Worm (Caenorhabditis elegans): ENCODE results near the gene ZK742.3.

ce11 chrV:7847687-7848086, 38.0 kb upstream of the ZK742.3 start:
- TF ChIP-seq skn-1 (tag; optimal IDR thresholded peaks at IDR 0.05) (no peak), lin-39 (tag; optimal IDR thresholded peaks at IDR 0.05) (no peak), nhr-11 (tag; optimal IDR thresholded peaks at IDR 0.05) (no peak), mef-2 (tag; optimal IDR thresholded peaks at IDR 0.05) (no peak), nhr-28 (tag; optimal IDR thresholded peaks at IDR 0.05) (no peak), ces-1 (GFP tag; optimal IDR thresholded peaks at IDR 0.05) (no peak), lin-35 (GFP tag; optimal IDR thresholded peaks at IDR 0.05) (no peak), nhr-85 (tag) (no peak), unc-62 (GFP tag; optimal IDR thresholded peaks at IDR 0.05) (no peak)

All from whole organism, L1 larva.